Fruit fly (Drosophila melanogaster): Measurements from ENCODE around the gene atk.
A peak's percentile ranks its signal among the peaks of the same experiment; 100 is the strongest.

atk gene

DNA sequence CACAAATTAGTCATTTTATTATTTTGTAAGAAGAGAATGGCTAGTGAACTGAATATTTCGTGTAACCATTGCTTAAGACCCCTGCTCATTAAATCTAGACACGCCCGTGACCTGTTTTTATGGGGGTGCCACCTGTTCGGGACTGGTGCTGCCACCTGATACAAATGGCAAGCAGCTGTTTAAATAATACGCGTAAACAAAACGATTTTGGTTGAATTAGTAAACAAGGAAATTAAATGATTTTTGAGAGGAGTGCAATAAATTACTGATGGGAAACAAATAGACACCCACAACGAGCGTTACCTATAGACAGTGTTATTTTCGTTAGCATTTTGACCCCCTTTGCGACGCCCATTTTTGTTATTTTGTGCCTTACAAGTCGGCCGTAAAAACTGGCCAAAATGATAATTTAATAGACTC, 10.1 kb upstream of the atk start (continued):
- TF ChIP-seq CG7786 (GFP tag; optimal IDR thresholded peaks at IDR 0.05) (peak; percentile 84), CG11398 (GFP tag; optimal IDR thresholded peaks at IDR 0.05) (peak; percentile 78), Kr (GFP tag; optimal IDR thresholded peaks at IDR 0.05) (no peak), dmrt11E (tag; optimal IDR thresholded peaks at IDR 0.05) (peak; percentile 52), Gug (GFP tag; IDR thresholded peaks at IDR 0.05) (peak; percentile 96), CG12104 (GFP tag; optimal IDR thresholded peaks at IDR 0.05) (peak; percentile 79), Doc3 (GFP tag; IDR thresholded peaks at IDR 0.05; ENCODE audit: partially characterized antibody) (no peak), CG1832 (GFP tag; optimal IDR thresholded peaks at IDR 0.05) (no peak), stwl (tag; optimal IDR thresholded peaks at IDR 0.05) (peak; percentile 72), ham (GFP tag; IDR thresholded peaks at IDR 0.05) (no peak), CG6272 (GFP tag; IDR thresholded peaks at IDR 0.05) (peak; percentile 75), CG14710 (tag; optimal IDR thresholded peaks at IDR 0.05) (peak; percentile 80), CG17912 (GFP tag; optimal IDR thresholded peaks at IDR 0.05) (peak; percentile 78), CG32767 (GFP tag; IDR thresholded peaks at IDR 0.05) (no peak), CG8281 (tag; optimal IDR thresholded peaks at IDR 0.05) (peak; percentile 62), slbo (GFP tag; IDR thresholded peaks at IDR 0.05) (no peak), unc-4 (GFP tag; IDR thresholded peaks at IDR 0.05; ENCODE audit: partially characterized antibody) (no peak), Poxn (GFP tag; IDR thresholded peaks at IDR 0.05) (no peak), CG6813 (GFP tag; optimal IDR thresholded peaks at IDR 0.05) (peak; percentile 82), CG10654 (GFP tag; optimal IDR thresholded peaks at IDR 0.05) (peak; percentile 88), TFAM (GFP tag; optimal IDR thresholded peaks at IDR 0.05) (peak; percentile 19), dpn (GFP tag; optimal IDR thresholded peaks at IDR 0.05) (peak; percentile 89 to 94), CG9797 (GFP tag; optimal IDR thresholded peaks at IDR 0.05) (peak; percentile 18), Lim3 (GFP tag; IDR thresholded peaks at IDR 0.05) (no peak), E2f1 (GFP tag; IDR thresholded peaks at IDR 0.05) (no peak), CG9727 (GFP tag; optimal IDR thresholded peaks at IDR 0.05) (peak; percentile 83), CG16863 (GFP tag; optimal IDR thresholded peaks at IDR 0.05) (peak; percentile 83), CG4328 (GFP tag; optimal IDR thresholded peaks at IDR 0.05) (peak; percentile 78), CG11247 (GFP tag; IDR thresholded peaks at IDR 0.05) (no peak), tgo (GFP tag; IDR thresholded peaks at IDR 0.05) (no peak), CG14667 (GFP tag; IDR thresholded peaks at IDR 0.05) (no peak), org-1 (GFP tag; optimal IDR thresholded peaks at IDR 0.05) (peak; percentile 71), Ada2b (GFP tag; IDR thresholded peaks at IDR 0.05) (no peak), usp (GFP tag; optimal IDR thresholded peaks at IDR 0.05) (no peak), zfh1 (GFP tag; IDR thresholded peaks at IDR 0.05) (no peak), Sin3A (optimal IDR thresholded peaks at IDR 0.05) (peak; percentile 35), HLH54F (GFP tag; optimal IDR thresholded peaks at IDR 0.05) (peak; percentile 94)

dm6 chr3L:20474197-20474788, 9.6 kb upstream of the atk start, which contains the start of gene isoQC:
isoQC (plus strand) TSS chr3L:20474466.
- TF ChIP-seq CG10431 (GFP tag; optimal IDR thresholded peaks at IDR 0.05) (peak; percentile 76), CG18476 (GFP tag; optimal IDR thresholded peaks at IDR 0.05) (no peak), org-1 (GFP tag; optimal IDR thresholded peaks at IDR 0.05) (no peak), CG17912 (GFP tag; optimal IDR thresholded peaks at IDR 0.05) (no peak), CG13624 (GFP tag; optimal IDR thresholded peaks at IDR 0.05) (no peak), Ada2b (GFP tag; IDR thresholded peaks at IDR 0.05) (no peak), CG17568 (GFP tag; optimal IDR thresholded peaks at IDR 0.05) (peak; percentile 75), HLH3B (GFP tag; IDR thresholded peaks at IDR 0.05) (no peak), CG2678 (tag; optimal IDR thresholded peaks at IDR 0.05) (no peak), seq (GFP tag; IDR thresholded peaks at IDR 0.05) (no peak), CG3838 (GFP tag; optimal IDR thresholded peaks at IDR 0.05) (peak; percentile 53), Med (GFP tag) (peak; percentile 19), sens (GFP tag) (peak; percentile 37), nmo (GFP tag; optimal IDR thresholded peaks at IDR 0.05) (no peak), gsb-n (tag; optimal IDR thresholded peaks at IDR 0.05) (no peak), Pdp1 (GFP tag; optimal IDR thresholded peaks at IDR 0.05) (peak in 1 of 2 experiments; percentile 99), eve (GFP tag; optimal IDR thresholded peaks at IDR 0.05) (peak in 1 of 2 experiments; percentile 86), HmgZ (tag; optimal IDR thresholded peaks at IDR 0.05) (no peak), CkIIα-i1 (GFP tag; IDR thresholded peaks at IDR 0.05) (no peak)
